Fruit fly (Drosophila melanogaster): ENCODE measurements around the gene Polr3I.

The Polr3I gene

DNA sequence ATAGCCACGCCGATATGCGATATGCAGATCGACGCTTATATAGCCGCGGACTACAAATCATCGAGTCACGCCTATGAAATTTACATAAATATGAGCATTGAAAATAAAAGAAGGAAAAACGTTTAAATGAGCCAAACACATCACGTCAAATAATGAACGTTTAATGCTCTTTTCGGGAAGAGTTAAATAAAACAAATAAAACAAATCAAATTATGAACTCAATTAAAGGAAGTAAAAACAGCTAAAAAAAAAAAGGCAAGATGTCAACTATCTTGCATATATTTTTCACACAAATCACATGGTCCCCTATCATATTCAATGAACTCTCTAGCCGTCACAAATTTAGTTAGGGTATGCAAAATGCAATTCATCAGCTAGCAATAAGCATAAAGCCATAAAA is 16.8 kb upstream of the Polr3I start:
- TF ChIP-seq Sin3A (optimal IDR thresholded peaks at IDR 0.05): no peak
- TF ChIP-seq insv (optimal IDR thresholded peaks at IDR 0.05): no peak
- TF ChIP-seq ttk (optimal IDR thresholded peaks at IDR 0.05): no peak
- TF ChIP-seq Myc (optimal IDR thresholded peaks at IDR 0.05): no peak
- TF ChIP-seq psq (optimal IDR thresholded peaks at IDR 0.05): no peak
- TF ChIP-seq h (optimal IDR thresholded peaks at IDR 0.05): no peak

- TF ChIP-seq ttk (optimal IDR thresholded peaks at IDR 0.05) (no peak), Sin3A (optimal IDR thresholded peaks at IDR 0.05) (no peak), Myc (optimal IDR thresholded peaks at IDR 0.05) (no peak), h (optimal IDR thresholded peaks at IDR 0.05) (no peak), psq (optimal IDR thresholded peaks at IDR 0.05) (no peak), insv (optimal IDR thresholded peaks at IDR 0.05) (no peak)
These were observed 12.6 kb upstream of the Polr3I start for dm6 chrX:16871808-16872207.

dm6 chrX:16873053-16873452 is 11.3 kb upstream of the Polr3I start:
- no peak for TF ChIP-seq insv (optimal IDR thresholded peaks at IDR 0.05)
- TF ChIP-seq Sin3A (optimal IDR thresholded peaks at IDR 0.05): no peak
- TF ChIP-seq Myc (optimal IDR thresholded peaks at IDR 0.05): no peak
- no peak for TF ChIP-seq psq (optimal IDR thresholded peaks at IDR 0.05)
- no peak for TF ChIP-seq h (optimal IDR thresholded peaks at IDR 0.05)
- no peak for TF ChIP-seq ttk (optimal IDR thresholded peaks at IDR 0.05)

DNA sequence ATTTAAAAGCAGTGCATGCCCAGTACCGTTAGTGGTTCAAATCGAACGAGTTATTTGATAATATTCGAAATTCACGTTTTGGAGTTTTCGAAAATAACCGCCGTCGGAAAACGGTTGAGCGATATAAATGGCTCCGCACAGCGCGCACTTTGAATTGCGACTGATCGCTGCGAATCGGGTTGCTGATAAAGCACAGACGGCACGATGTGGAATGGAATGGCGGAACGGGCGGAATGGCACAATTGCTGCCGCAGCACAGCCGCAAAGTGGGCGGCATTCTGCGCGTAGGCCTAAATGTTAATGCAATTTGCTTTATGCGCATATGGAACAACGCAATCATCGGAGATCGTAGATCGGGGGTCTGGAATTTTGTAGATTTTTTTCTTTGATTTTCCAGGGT is 9.7 kb upstream of the Polr3I start:
- TF ChIP-seq ttk (optimal IDR thresholded peaks at IDR 0.05): no peak
- no peak for TF ChIP-seq psq (optimal IDR thresholded peaks at IDR 0.05)
- TF ChIP-seq Sin3A (optimal IDR thresholded peaks at IDR 0.05): no peak
- no peak for TF ChIP-seq Myc (optimal IDR thresholded peaks at IDR 0.05)
- no peak for TF ChIP-seq insv (optimal IDR thresholded peaks at IDR 0.05)
- TF ChIP-seq h (optimal IDR thresholded peaks at IDR 0.05): no peak

DNA sequence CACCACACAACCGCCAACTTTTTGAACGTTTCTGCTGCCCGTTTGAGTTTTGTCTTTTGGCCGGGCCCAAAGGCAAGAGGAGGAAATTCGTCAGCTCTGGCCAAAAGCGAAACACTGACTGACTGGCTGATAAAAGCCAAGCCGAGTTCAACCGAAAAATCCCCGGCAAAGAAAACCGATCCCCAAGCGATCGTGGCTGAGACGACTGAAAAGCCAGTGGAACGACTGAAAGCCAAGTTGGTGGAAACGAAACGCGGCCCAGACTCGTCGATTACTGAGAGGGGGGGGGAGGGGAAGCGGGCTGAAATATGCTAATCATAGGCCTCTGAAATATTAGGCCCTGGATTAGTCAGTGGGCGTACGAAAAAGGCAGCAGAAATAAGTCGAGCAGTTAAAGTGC is 8.0 kb upstream of the Polr3I start, which contains the start of gene CG13003:
Gene CG13003 (minus strand): TSS at position 120 of the 400 bp plus-strand sequence.
- no peak for TF ChIP-seq Sin3A (optimal IDR thresholded peaks at IDR 0.05)
- no peak for TF ChIP-seq Myc (optimal IDR thresholded peaks at IDR 0.05)
- no peak for TF ChIP-seq insv (optimal IDR thresholded peaks at IDR 0.05)
- no peak for TF ChIP-seq ttk (optimal IDR thresholded peaks at IDR 0.05)
- no peak for TF ChIP-seq h (optimal IDR thresholded peaks at IDR 0.05)
- no peak for TF ChIP-seq psq (optimal IDR thresholded peaks at IDR 0.05)

DNA sequence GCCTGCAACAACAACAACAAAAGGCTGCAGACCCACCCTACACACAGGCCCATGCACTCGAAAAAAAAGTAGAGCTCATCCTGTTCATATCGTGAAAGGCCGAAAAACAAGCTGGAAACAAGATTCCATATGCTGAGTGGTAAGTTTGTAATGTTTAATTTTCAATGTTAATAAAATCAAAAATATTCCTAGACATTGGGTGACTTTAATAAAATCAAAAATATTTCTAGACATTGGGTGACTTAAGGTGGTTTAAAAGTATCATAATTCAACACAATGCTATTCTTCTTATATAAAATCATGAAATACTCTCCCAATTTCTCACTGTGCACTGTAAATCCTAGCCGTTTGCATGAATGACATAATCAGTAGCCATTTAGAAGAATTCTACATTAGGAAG is 4.4 kb upstream of the Polr3I start:
- TF ChIP-seq psq (optimal IDR thresholded peaks at IDR 0.05) (no peak), h (optimal IDR thresholded peaks at IDR 0.05) (no peak), Myc (optimal IDR thresholded peaks at IDR 0.05) (no peak), Sin3A (optimal IDR thresholded peaks at IDR 0.05) (no peak), insv (optimal IDR thresholded peaks at IDR 0.05) (no peak)

DNA sequence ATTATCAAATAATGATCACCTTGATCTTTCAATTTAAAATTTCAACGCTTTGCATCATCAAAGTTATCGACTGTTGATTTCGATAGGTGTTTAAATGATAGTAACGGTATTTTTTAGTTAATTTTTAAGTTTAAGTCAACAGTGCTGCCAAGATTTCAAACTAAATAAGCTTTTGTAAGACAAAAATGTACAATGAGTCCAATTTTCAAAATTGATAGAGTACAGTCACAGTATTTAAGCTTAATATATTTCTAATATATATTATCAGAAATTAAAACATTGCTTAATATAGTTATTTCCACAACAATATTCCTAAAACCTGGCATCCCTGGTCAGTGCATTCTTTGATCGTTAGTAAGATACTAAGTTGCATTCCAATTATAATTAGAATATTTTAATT is 3.4 kb upstream of the Polr3I start, which contains the start of gene CG4872:
Gene CG4872 (plus strand): TSS at position 333 of the 400 bp plus-strand sequence.
- TF ChIP-seq psq (optimal IDR thresholded peaks at IDR 0.05) (no peak), ttk (optimal IDR thresholded peaks at IDR 0.05) (no peak), insv (optimal IDR thresholded peaks at IDR 0.05) (no peak), Sin3A (optimal IDR thresholded peaks at IDR 0.05) (no peak), h (optimal IDR thresholded peaks at IDR 0.05) (no peak), Myc (optimal IDR thresholded peaks at IDR 0.05) (no peak)

DNA sequence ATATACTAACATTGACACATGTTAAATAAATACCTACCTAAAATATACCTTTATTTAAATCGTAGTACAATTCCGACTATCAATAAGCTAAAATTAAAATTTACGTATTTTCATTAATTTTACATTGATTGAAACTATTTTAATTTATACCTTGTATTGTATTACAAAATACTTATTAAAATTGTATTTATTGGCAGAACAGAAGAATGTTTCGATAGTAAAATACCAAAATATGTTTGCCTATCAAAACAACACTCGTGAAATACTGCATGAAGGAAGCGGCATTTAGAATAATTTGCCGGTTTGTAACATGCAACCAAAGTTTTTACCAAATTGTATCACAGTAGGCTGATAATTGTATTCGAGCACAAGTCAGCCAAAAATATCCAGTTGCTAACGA is 2.2 kb downstream of the Polr3I start, which contains the start of the genes DENR and CG4880:
Gene DENR (minus strand): TSS at position 10 of the 400 bp plus-strand sequence.
Gene CG4880 (plus strand): TSS at position 268 of the 400 bp plus-strand sequence.
- TF ChIP-seq Sin3A (optimal IDR thresholded peaks at IDR 0.05): no peak
- TF ChIP-seq psq (optimal IDR thresholded peaks at IDR 0.05): no peak
- TF ChIP-seq Myc (optimal IDR thresholded peaks at IDR 0.05): no peak
- no peak for TF ChIP-seq insv (optimal IDR thresholded peaks at IDR 0.05)
- no peak for TF ChIP-seq ttk (optimal IDR thresholded peaks at IDR 0.05)
- TF ChIP-seq h (optimal IDR thresholded peaks at IDR 0.05): no peak

- no peak for TF ChIP-seq insv (optimal IDR thresholded peaks at IDR 0.05)
- TF ChIP-seq Myc (optimal IDR thresholded peaks at IDR 0.05): no peak
- TF ChIP-seq Sin3A (optimal IDR thresholded peaks at IDR 0.05): no peak
- TF ChIP-seq ttk (optimal IDR thresholded peaks at IDR 0.05): no peak
- no peak for TF ChIP-seq h (optimal IDR thresholded peaks at IDR 0.05)
- no peak for TF ChIP-seq psq (optimal IDR thresholded peaks at IDR 0.05)
These were observed 5.1 kb downstream of the Polr3I start, which contains the start of gene CG13002 for dm6 chrX:16889510-16889909. Gene CG13002, plus strand, starts transcription at chrX:16889810.

DNA sequence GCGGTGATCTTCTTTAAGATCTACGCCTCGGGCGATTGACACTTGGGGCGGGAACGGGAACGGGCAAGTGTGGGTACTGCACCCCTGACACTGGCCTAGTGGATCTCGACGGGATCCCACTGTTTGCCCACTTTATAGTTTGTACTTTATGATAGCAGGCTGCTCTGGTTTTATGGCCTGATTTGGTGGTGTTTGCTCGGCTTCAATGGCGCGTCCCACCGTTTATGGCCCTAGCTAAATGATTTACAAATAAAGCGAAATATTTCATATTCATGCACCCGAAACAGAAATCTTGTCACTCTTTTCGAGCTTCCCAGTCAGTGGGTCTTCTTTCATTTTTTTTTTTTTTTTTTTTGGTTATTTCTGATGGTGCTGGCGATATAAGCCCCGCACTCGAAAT is 6.2 kb downstream of the Polr3I start:
- TF ChIP-seq psq (optimal IDR thresholded peaks at IDR 0.05): no peak
- no peak for TF ChIP-seq insv (optimal IDR thresholded peaks at IDR 0.05)
- TF ChIP-seq ttk (optimal IDR thresholded peaks at IDR 0.05): no peak
- no peak for TF ChIP-seq Sin3A (optimal IDR thresholded peaks at IDR 0.05)
- TF ChIP-seq Myc (optimal IDR thresholded peaks at IDR 0.05): no peak
- no peak for TF ChIP-seq h (optimal IDR thresholded peaks at IDR 0.05)

dm6 chrX:16893034-16893433 is 8.7 kb downstream of the Polr3I start:
- no peak for TF ChIP-seq Sin3A (optimal IDR thresholded peaks at IDR 0.05)
- TF ChIP-seq insv (optimal IDR thresholded peaks at IDR 0.05): no peak
- TF ChIP-seq Myc (optimal IDR thresholded peaks at IDR 0.05): no peak
- TF ChIP-seq h (optimal IDR thresholded peaks at IDR 0.05): no peak
- no peak for TF ChIP-seq ttk (optimal IDR thresholded peaks at IDR 0.05)
- no peak for TF ChIP-seq psq (optimal IDR thresholded peaks at IDR 0.05)

DNA sequence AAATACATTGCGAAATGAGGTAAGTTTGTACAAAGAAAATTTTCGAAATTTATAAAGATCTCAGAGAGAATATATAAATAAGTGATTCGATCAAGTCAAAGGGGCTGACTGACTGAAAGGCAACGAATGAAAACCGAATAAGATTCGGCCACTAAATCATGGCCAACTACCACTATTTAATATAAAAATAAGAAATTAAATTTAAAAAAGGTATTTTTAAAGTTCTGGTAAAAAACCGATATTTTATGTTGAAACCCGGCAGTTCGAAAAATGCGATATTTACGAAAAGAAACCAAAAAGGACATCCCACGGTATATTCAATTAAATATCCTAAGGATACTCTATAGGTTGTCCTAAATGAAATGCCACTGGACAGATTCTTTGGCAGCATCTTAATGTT is 12.7 kb downstream of the Polr3I start, which contains the start of gene CG33252:
Gene CG33252 (minus strand): TSS at position 101 of the 400 bp plus-strand sequence.
- TF ChIP-seq h (optimal IDR thresholded peaks at IDR 0.05) (no peak), ttk (optimal IDR thresholded peaks at IDR 0.05) (no peak), insv (optimal IDR thresholded peaks at IDR 0.05) (no peak), Sin3A (optimal IDR thresholded peaks at IDR 0.05) (no peak), psq (optimal IDR thresholded peaks at IDR 0.05) (no peak), Myc (optimal IDR thresholded peaks at IDR 0.05) (no peak)

dm6 chrX:16900283-16900682 is 15.9 kb downstream of the Polr3I start:
- no peak for TF ChIP-seq Myc (optimal IDR thresholded peaks at IDR 0.05)
- no peak for TF ChIP-seq ttk (optimal IDR thresholded peaks at IDR 0.05)
- TF ChIP-seq insv (optimal IDR thresholded peaks at IDR 0.05): no peak
- no peak for TF ChIP-seq psq (optimal IDR thresholded peaks at IDR 0.05)
- TF ChIP-seq h (optimal IDR thresholded peaks at IDR 0.05): no peak
- TF ChIP-seq Sin3A (optimal IDR thresholded peaks at IDR 0.05): no peak
